Fruit fly (Drosophila melanogaster) whole organism, embryonic: ENCODE measurements around the gene CG13031.

Experiments
- CG10431 ChIP-seq: fragments of 200-800 bp; sonication (Bioruptor generic); optimal IDR thresholded peaks from 3 replicates; lab custom pipeline; 2018; ENCODE audit warnings: missing biosample characterization, mild to moderate bottlenecking, missing genetic modification characterization
- CG14050 ChIP-seq: fragments of 200-800 bp; sonication (Bioruptor generic); IDR thresholded peaks from 3 replicates; pipeline ENCODE4 v1.3.6; 2022; ENCODE audit warnings: missing biosample characterization, missing genetic modification characterization
- CG5180 ChIP-seq: fragments of 200-800 bp; sonication (Bioruptor generic); optimal IDR thresholded peaks from 3 replicates; lab custom pipeline; 2017; ENCODE audit warnings: missing biosample characterization, missing genetic modification characterization, mild to moderate bottlenecking, moderate library complexity, missing genetic modification reagents
- Lpt ChIP-seq: fragments of >200 bp; optimal IDR thresholded peaks from 2 replicates; lab custom pipeline; 2018; ENCODE audit warnings: missing biosample characterization, missing genetic modification characterization
- Rfx ChIP-seq: fragments of 200-800 bp; sonication (Bioruptor generic); IDR thresholded peaks from 2 replicates; pipeline ENCODE4 v1.3.6; 2022; ENCODE audit warnings: missing biosample characterization, missing genetic modification characterization
- hb ChIP-seq: fragments of 200-800 bp; sonication (Bioruptor generic); IDR thresholded peaks from 3 replicates; pipeline ENCODE4 v1.3.6; 2022; ENCODE audit warnings: missing biosample characterization, missing genetic modification characterization; ENCODE audit not compliant: partially characterized antibody
- nerfin-2 ChIP-seq: fragments of 200-800 bp; sonication (Bioruptor generic); IDR thresholded peaks from 2 replicates; pipeline ENCODE4 v1.3.6; 2022; ENCODE audit warnings: missing biosample characterization, missing genetic modification characterization; ENCODE audit not compliant: partially characterized antibody
- ttk ChIP-seq: fragments of 200-800 bp; sonication (Bioruptor generic); IDR thresholded peaks from 2 replicates; pipeline ENCODE4 v2.1.2; 2022; ENCODE audit warnings: missing biosample characterization, missing genetic modification characterization

DNA sequence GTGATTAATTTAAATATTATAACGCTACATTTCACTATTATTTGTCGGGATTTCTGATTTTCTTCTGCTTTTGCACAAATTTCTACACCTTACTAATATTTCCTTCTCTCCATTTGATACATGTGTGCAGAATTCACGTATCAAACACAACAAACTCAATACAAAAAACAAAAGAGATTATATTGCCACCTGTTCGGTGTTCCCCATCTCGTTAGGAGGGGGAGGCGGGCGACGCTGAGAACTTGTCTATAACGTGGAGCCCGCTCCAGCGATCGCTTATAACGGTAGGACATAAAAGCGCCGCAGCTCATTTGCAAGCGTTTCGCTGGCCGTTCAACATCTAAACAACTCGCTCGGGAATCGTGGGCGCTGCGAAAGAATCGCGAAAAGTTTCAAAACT, 8.6 kb downstream of the CG13031 start, which contains the start of gene CG9701:
- no peak for TF ChIP-seq CG5180 (GFP tag; lab: Kevin White, UChicago)
- no peak for TF ChIP-seq ttk (GFP tag; lab: Robert Waterston, UW)
- TF ChIP-seq CG14050 (GFP tag; lab: Robert Waterston, UW), result no peak
- TF ChIP-seq Lpt (GFP tag; lab: Kevin White, UChicago), result no peak
- no peak for TF ChIP-seq Rfx
- no peak for TF ChIP-seq CG10431 (GFP tag; lab: Kevin White, UChicago)
- no peak for TF ChIP-seq nerfin-2 (GFP tag; lab: Robert Waterston, UW)
- TF ChIP-seq hb (GFP tag; lab: Robert Waterston, UW), result no peak
